Fruit fly (Drosophila melanogaster) whole organism, embryonic: ENCODE measurements around the gene CG13601.
A peak's percentile ranks its signal among the peaks of the same experiment; 100 is the strongest.

Source experiments
- CG13287 ChIP-seq: fragments of 200-800 bp; sonication (Bioruptor generic); IDR thresholded peaks from 2 replicates; pipeline ENCODE4 v1.3.6; 2022; ENCODE audit warnings: missing biosample characterization, missing genetic modification characterization; ENCODE audit not compliant: partially characterized antibody
- CG14014 ChIP-seq: fragments of 200-800 bp; sonication (Bioruptor generic); IDR thresholded peaks from 2 replicates; pipeline ENCODE4 v1.3.6; 2022; ENCODE audit warnings: missing biosample characterization, missing genetic modification characterization
- CG15073 ChIP-seq: fragments of 200-800 bp; sonication (Bioruptor generic); optimal IDR thresholded peaks from 2 replicates; lab custom pipeline; 2016; ENCODE audit warnings: missing biosample characterization, missing genetic modification characterization
- CG1529 ChIP-seq: fragments of 200-800 bp; sonication (Bioruptor generic); optimal IDR thresholded peaks from 3 replicates; lab custom pipeline; 2018; ENCODE audit warnings: missing biosample characterization, missing genetic modification characterization
- CG17359 ChIP-seq: fragments of 200-800 bp; sonication (Bioruptor generic); optimal IDR thresholded peaks from 3 replicates; lab custom pipeline; 2018; ENCODE audit warnings: missing biosample characterization, mild to moderate bottlenecking, missing genetic modification characterization, moderate library complexity
- CG17802 ChIP-seq: fragments of 200-800 bp; sonication (Bioruptor generic); optimal IDR thresholded peaks from 2 replicates; lab custom pipeline; 2018; ENCODE audit warnings: missing biosample characterization, mild to moderate bottlenecking, missing genetic modification characterization, moderate library complexity
- CG18619 ChIP-seq: fragments of 200-800 bp; sonication (Bioruptor generic); optimal IDR thresholded peaks from 3 replicates; lab custom pipeline; 2017; ENCODE audit warnings: missing biosample characterization, mild to moderate bottlenecking, missing genetic modification characterization
- CG2120 ChIP-seq: fragments of 200-800 bp; sonication (Bioruptor generic); optimal IDR thresholded peaks from 3 replicates; lab custom pipeline; 2016; ENCODE audit warnings: missing biosample characterization, missing genetic modification characterization
- CG3281 ChIP-seq: fragments of 200-800 bp; sonication (Bioruptor generic); optimal IDR thresholded peaks from 3 replicates; lab custom pipeline; 2017; ENCODE audit warnings: missing biosample characterization, mild to moderate bottlenecking, missing genetic modification characterization
- CG4328 ChIP-seq: fragments of 200-800 bp; sonication (Bioruptor generic); optimal IDR thresholded peaks from 3 replicates; lab custom pipeline; 2017; ENCODE audit warnings: missing biosample characterization, missing genetic modification reagents, missing genetic modification characterization
- CG4424 ChIP-seq: fragments of 200-800 bp; sonication (Bioruptor generic); optimal IDR thresholded peaks from 3 replicates; lab custom pipeline; 2016; ENCODE audit warnings: missing biosample characterization, missing genetic modification characterization
- CG7928 ChIP-seq: fragments of 200-800 bp; sonication (Bioruptor generic); optimal IDR thresholded peaks from 2 replicates; lab custom pipeline; 2017; ENCODE audit warnings: missing biosample characterization, mild to moderate bottlenecking, missing genetic modification characterization
- CG8388 ChIP-seq: fragments of 200-800 bp; sonication (Bioruptor generic); optimal IDR thresholded peaks from 2 replicates; lab custom pipeline; 2019; ENCODE audit warnings: missing biosample characterization, mild to moderate bottlenecking, missing genetic modification characterization, moderate library complexity
- CG9797 ChIP-seq: fragments of 200-800 bp; sonication (Bioruptor generic); optimal IDR thresholded peaks from 3 replicates; lab custom pipeline; 2018; ENCODE audit warnings: missing biosample characterization, mild to moderate bottlenecking, missing genetic modification characterization
- Camta ChIP-seq: fragments of 200-800 bp; sonication (Bioruptor generic); optimal IDR thresholded peaks from 2 replicates; lab custom pipeline; 2016; ENCODE audit warnings: missing biosample characterization, missing genetic modification characterization
- CoRest ChIP-seq: fragments of 200-800 bp; sonication (Bioruptor generic); optimal IDR thresholded peaks from 3 replicates; lab custom pipeline; 2018; ENCODE audit warnings: missing biosample characterization, mild to moderate bottlenecking, missing genetic modification characterization, moderate library complexity
- Dad ChIP-seq: fragments of 200-800 bp; sonication (Bioruptor generic); optimal IDR thresholded peaks from 3 replicates; lab custom pipeline; 2016; ENCODE audit warnings: missing biosample characterization, missing genetic modification characterization
- Drgx ChIP-seq: fragments of 200-800 bp; sonication (Bioruptor generic); IDR thresholded peaks from 2 replicates; pipeline ENCODE4 v1.3.6; 2022; ENCODE audit warnings: missing biosample characterization, missing genetic modification characterization
- Fer2 ChIP-seq: fragments of 200-800 bp; sonication (Bioruptor generic); optimal IDR thresholded peaks from 2 replicates; lab custom pipeline; 2018; ENCODE audit warnings: missing biosample characterization, mild to moderate bottlenecking, missing genetic modification characterization, moderate library complexity
- Gsc ChIP-seq: fragments of 200-800 bp; sonication (Bioruptor generic); IDR thresholded peaks from 2 replicates; pipeline ENCODE4 v1.3.6; 2022; ENCODE audit warnings: missing biosample characterization, missing genetic modification characterization
- Hey ChIP-seq: fragments of 200-800 bp; sonication (Bioruptor generic); optimal IDR thresholded peaks from 3 replicates; lab custom pipeline; 2018; ENCODE audit warnings: missing biosample characterization, mild to moderate bottlenecking, missing genetic modification characterization
- Hmr ChIP-seq: fragments of 200-800 bp; sonication (Bioruptor generic); optimal IDR thresholded peaks from 3 replicates; lab custom pipeline; 2017; ENCODE audit warnings: mild to moderate bottlenecking, missing biosample characterization, missing genetic modification reagents, missing genetic modification characterization
- Hmx ChIP-seq: fragments of 200-800 bp; sonication (Bioruptor generic); optimal IDR thresholded peaks from 2 replicates; lab custom pipeline; 2016; ENCODE audit warnings: missing biosample characterization, missing genetic modification characterization
- Hr78 ChIP-seq, 2 experiments: fragments of 200-800 bp in 1 of 2; fragments of >200 bp in 1 of 2; sonication (Bioruptor generic) in 1 of 2; optimal IDR thresholded peaks; 2 replicates each; lab custom pipeline; 2017 to 2019; ENCODE audit warnings: missing biosample characterization in 2 of 2, missing genetic modification characterization in 2 of 2, mild to moderate bottlenecking in 1 of 2, moderate library complexity in 1 of 2
- Jarid2 ChIP-seq: fragments of 200-800 bp; sonication (Bioruptor generic); optimal IDR thresholded peaks from 3 replicates; lab custom pipeline; 2017; ENCODE audit warnings: mild to moderate bottlenecking, missing biosample characterization, missing genetic modification reagents, missing genetic modification characterization
- NC2β ChIP-seq: fragments of 200-800 bp; sonication (Bioruptor generic); optimal IDR thresholded peaks from 2 replicates; lab custom pipeline; 2016; ENCODE audit warnings: missing biosample characterization, missing genetic modification characterization
- Sry-δ ChIP-seq: fragments of 200-800 bp; sonication (Bioruptor generic); optimal IDR thresholded peaks from 2 replicates; lab custom pipeline; 2016; ENCODE audit warnings: missing biosample characterization, missing genetic modification characterization
- al ChIP-seq: fragments of 200-800 bp; sonication (Bioruptor generic); IDR thresholded peaks from 2 replicates; pipeline ENCODE4 v1.3.6; 2022; ENCODE audit warnings: missing biosample characterization, missing genetic modification characterization
- bsh ChIP-seq, 2 experiments: fragments of 200-800 bp; sonication (Bioruptor generic); optimal IDR thresholded peaks; 2 replicates each; lab custom pipeline; 2017 to 2018; ENCODE audit warnings: mild to moderate bottlenecking in 2 of 2, missing biosample characterization in 2 of 2, missing genetic modification characterization in 2 of 2, moderate library complexity in 1 of 2
- chn ChIP-seq: fragments of 200-800 bp; sonication (Bioruptor generic); optimal IDR thresholded peaks from 2 replicates; lab custom pipeline; 2016; ENCODE audit warnings: missing biosample characterization, missing genetic modification characterization
- dati ChIP-seq: fragments of 200-800 bp; sonication (Bioruptor generic); IDR thresholded peaks from 2 replicates; pipeline ENCODE4 v1.3.6; 2022; ENCODE audit warnings: missing biosample characterization, missing genetic modification characterization
- exex ChIP-seq: fragments of 200-800 bp; sonication (Bioruptor generic); optimal IDR thresholded peaks from 4 replicates; lab custom pipeline; 2018; ENCODE audit warnings: missing biosample characterization, mild to moderate bottlenecking, missing genetic modification characterization, moderate library complexity
- fd64A ChIP-seq: fragments of 200-800 bp; sonication (Bioruptor generic); optimal IDR thresholded peaks from 3 replicates; lab custom pipeline; 2018; ENCODE audit warnings: missing biosample characterization, mild to moderate bottlenecking, missing genetic modification characterization
- gcm ChIP-seq: fragments of 200-800 bp; sonication (Bioruptor generic); optimal IDR thresholded peaks from 2 replicates; lab custom pipeline; 2019; ENCODE audit warnings: missing biosample characterization, mild to moderate bottlenecking, missing genetic modification characterization, moderate library complexity
- gro ChIP-seq: fragments of 200-800 bp; sonication (Bioruptor generic); optimal IDR thresholded peaks from 2 replicates; lab custom pipeline; 2016; ENCODE audit warnings: missing biosample characterization, missing genetic modification characterization
- hkb ChIP-seq, 2 experiments: fragments of 200-800 bp in 1 of 2; fragments of >200 bp in 1 of 2; sonication (Bioruptor generic) in 1 of 2; IDR thresholded peaks in 1 of 2; optimal IDR thresholded peaks in 1 of 2; 2 replicates each; pipeline versions ENCODE4 v1.3.6 to Lab custom; 2017 to 2022; ENCODE audit warnings: missing biosample characterization in 1 of 2, missing genetic modification characterization in 1 of 2
- hth ChIP-seq: fragments of >200 bp; optimal IDR thresholded peaks from 2 replicates; lab custom pipeline; 2017; ENCODE audit warnings: inconsistent platforms
- kah ChIP-seq: fragments of 200-800 bp; sonication (Bioruptor generic); optimal IDR thresholded peaks from 2 replicates; lab custom pipeline; 2018; ENCODE audit warnings: missing biosample characterization, mild to moderate bottlenecking, missing genetic modification characterization
- maf-S ChIP-seq: fragments of 200-800 bp; sonication (Bioruptor generic); optimal IDR thresholded peaks from 2 replicates; lab custom pipeline; 2016; ENCODE audit warnings: missing biosample characterization, missing genetic modification characterization
- pan ChIP-seq, 4 experiments: fragments of >200 bp in 3 of 4; fragments of 200-800 bp in 1 of 4; sonication (Bioruptor generic) in 1 of 4; optimal IDR thresholded peaks in 3 of 4; IDR thresholded peaks in 1 of 4; 2 replicates each; pipeline versions ENCODE4 v1.3.6 to Lab custom; 2017 to 2022; ENCODE audit warnings: missing biosample characterization in 2 of 4, missing genetic modification characterization in 2 of 4, mixed read lengths in 1 of 4
- prd ChIP-seq, 3 experiments: fragments of >200 bp in 2 of 3; fragments of 200-800 bp in 1 of 3; sonication (Bioruptor generic) in 1 of 3; optimal IDR thresholded peaks in 2 of 3; IDR thresholded peaks in 1 of 3; 2 replicates in 2 of 3; 3 replicates in 1 of 3; pipeline versions ENCODE4 v1.3.6 to Lab custom; 2017 to 2022; ENCODE audit warnings: missing biosample characterization in 1 of 3, missing genetic modification characterization in 1 of 3
- shn ChIP-seq: fragments of 200-800 bp; sonication (Bioruptor generic); optimal IDR thresholded peaks from 3 replicates; lab custom pipeline; 2016; ENCODE audit warnings: missing biosample characterization, missing genetic modification characterization
- slbo ChIP-seq: fragments of 200-800 bp; sonication (Bioruptor generic); IDR thresholded peaks from 2 replicates; pipeline ENCODE4 v1.3.6; 2022; ENCODE audit warnings: missing biosample characterization, missing genetic modification characterization
- ssp ChIP-seq: fragments of 200-800 bp; sonication (Bioruptor generic); IDR thresholded peaks from 2 replicates; pipeline ENCODE4 v1.3.6; 2022; ENCODE audit warnings: missing biosample characterization, missing genetic modification characterization
- tll ChIP-seq, 2 experiments: fragments of 200-800 bp in 1 of 2; fragments of >200 bp in 1 of 2; sonication (Bioruptor generic) in 1 of 2; optimal IDR thresholded peaks; 2 replicates each; lab custom pipeline; 2017 to 2019; ENCODE audit warnings: missing biosample characterization in 2 of 2, missing genetic modification characterization in 2 of 2, mild to moderate bottlenecking in 1 of 2, moderate library complexity in 1 of 2
- trem ChIP-seq: fragments of 200-800 bp; optimal IDR thresholded peaks from 3 replicates; lab custom pipeline; 2019; ENCODE audit warnings: missing biosample characterization, mild to moderate bottlenecking, missing genetic modification characterization, moderate library complexity
- twi ChIP-seq: fragments of 200-800 bp; optimal IDR thresholded peaks from 2 replicates; lab custom pipeline; 2019; ENCODE audit warnings: missing biosample characterization, mild to moderate bottlenecking, missing genetic modification characterization, moderate library complexity
- wek ChIP-seq: fragments of 200-800 bp; sonication (Bioruptor generic); optimal IDR thresholded peaks from 3 replicates; lab custom pipeline; 2018; ENCODE audit warnings: missing biosample characterization, mild to moderate bottlenecking, missing genetic modification characterization, moderate library complexity
- yki ChIP-seq: fragments of >200 bp; optimal IDR thresholded peaks from 3 replicates; lab custom pipeline; 2018

The CG13601 gene

dm6 chr3R:23915042-23915428 is 12.4 kb downstream of the CG13601 start (continued):
- TF ChIP-seq CG1529 (GFP tag; lab: Kevin White, UChicago): no peak
- peak; percentile 50 for TF ChIP-seq CG2120 (GFP tag; lab: Kevin White, UChicago)
- no peak for TF ChIP-seq Hr78 (GFP tag; optimal IDR thresholded peaks at IDR 0.05; lab: Kevin White, UChicago)
- peak; percentile 4 for TF ChIP-seq CG8388 (GFP tag; lab: Kevin White, UChicago)
- no peak for TF ChIP-seq Gsc (GFP tag; lab: Robert Waterston, UW)
- TF ChIP-seq CG13287 (GFP tag; lab: Robert Waterston, UW): no peak
- peak; percentile 34; the same call in 1 of the 2 replicates for TF ChIP-seq slbo (GFP tag; lab: Robert Waterston, UW)
- TF ChIP-seq CG9797 (GFP tag; lab: Kevin White, UChicago): no peak
- no peak for TF ChIP-seq maf-S (GFP tag; lab: Kevin White, UChicago)
- peak; percentile 31 for TF ChIP-seq CG3281 (GFP tag; lab: Kevin White, UChicago)
- TF ChIP-seq wek (GFP tag; lab: Kevin White, UChicago): no peak
- peak; percentile 49 for TF ChIP-seq Drgx (GFP tag; lab: Robert Waterston, UW)
- TF ChIP-seq trem (tag; lab: Kevin White, UChicago): no peak
- no peak for TF ChIP-seq Dad (GFP tag; lab: Kevin White, UChicago)
- TF ChIP-seq dati (GFP tag; lab: Robert Waterston, UW): no peak
- no peak for TF ChIP-seq CG4328 (GFP tag; lab: Kevin White, UChicago)
- TF ChIP-seq NC2β (GFP tag; lab: Kevin White, UChicago): no peak
- no peak for TF ChIP-seq chn (GFP tag; lab: Kevin White, UChicago)
- no peak for TF ChIP-seq hkb (optimal IDR thresholded peaks at IDR 0.05; lab: Kevin White, UChicago)
- peak; percentile 53 for TF ChIP-seq hkb (GFP tag; IDR thresholded peaks at IDR 0.05; lab: Robert Waterston, UW)
- TF ChIP-seq Hmr (GFP tag; lab: Kevin White, UChicago): peak; percentile 46
- TF ChIP-seq exex: no peak
- TF ChIP-seq ssp: peak; percentile 10; the same call in 1 of the 2 replicates
- no peak for TF ChIP-seq gro
- TF ChIP-seq twi (tag; lab: Kevin White, UChicago): no peak
- no peak for TF ChIP-seq CG7928 (GFP tag; lab: Kevin White, UChicago)
- TF ChIP-seq Camta: no peak
- peak; percentile 41 for TF ChIP-seq CG17359
- TF ChIP-seq al: peak; percentile 46; the same call in 1 of the 2 replicates
- no peak for TF ChIP-seq CG17802 (tag; lab: Kevin White, UChicago)
- no peak for TF ChIP-seq prd (optimal IDR thresholded peaks at IDR 0.05; lab: Kevin White, UChicago)
- peak; percentile 55; the same call in 2 of the 3 replicates for TF ChIP-seq prd (GFP tag; IDR thresholded peaks at IDR 0.05; lab: Robert Waterston, UW)
- no peak for TF ChIP-seq yki (lab: Kevin White, UChicago)
- no peak for TF ChIP-seq tll (GFP tag; optimal IDR thresholded peaks at IDR 0.05; lab: Kevin White, UChicago)
- no peak for TF ChIP-seq gcm (GFP tag; lab: Kevin White, UChicago)
- no peak for TF ChIP-seq Hey (tag; lab: Kevin White, UChicago)
- TF ChIP-seq fd64A (GFP tag; lab: Kevin White, UChicago): no peak
- no peak for TF ChIP-seq CG15073
- TF ChIP-seq Hmx (GFP tag; lab: Kevin White, UChicago): no peak
- TF ChIP-seq Jarid2 (GFP tag; lab: Kevin White, UChicago): no peak
- TF ChIP-seq kah (GFP tag; lab: Kevin White, UChicago): no peak
- TF ChIP-seq Fer2 (tag; lab: Kevin White, UChicago): no peak
- TF ChIP-seq CoRest: no peak
- no peak for TF ChIP-seq pan (optimal IDR thresholded peaks at IDR 0.05; lab: Kevin White, UChicago)
- TF ChIP-seq pan (GFP tag; optimal IDR thresholded peaks at IDR 0.05 in 1 of 2, IDR thresholded peaks at IDR 0.05 in 1 of 2): peak in 1 of 2 experiments; percentile 73
- peak; percentile 38 to 66 for TF ChIP-seq bsh (GFP tag; optimal IDR thresholded peaks at IDR 0.05; lab: Kevin White, UChicago)
- no peak for TF ChIP-seq hth (lab: Kevin White, UChicago)
- peak; percentile 71 for TF ChIP-seq CG14014 (GFP tag; lab: Robert Waterston, UW)
- TF ChIP-seq Sry-δ: no peak
- TF ChIP-seq CG18619: no peak
- TF ChIP-seq CG4424: peak; percentile 41
- no peak for TF ChIP-seq shn (GFP tag; lab: Kevin White, UChicago)
